Fruit fly (Drosophila melanogaster) S2 (cell line): ENCODE results near the gene mv.

ENCODE experiments used
- CG8478 ChIP-seq: fragments of >200 bp; optimal IDR thresholded peaks from 2 replicates; lab custom pipeline; 2018
- CTCF ChIP-seq, 2 experiments: fragments of >200 bp; optimal IDR thresholded peaks; 2 replicates each; lab custom pipeline; 2018

Gene mv

DNA sequence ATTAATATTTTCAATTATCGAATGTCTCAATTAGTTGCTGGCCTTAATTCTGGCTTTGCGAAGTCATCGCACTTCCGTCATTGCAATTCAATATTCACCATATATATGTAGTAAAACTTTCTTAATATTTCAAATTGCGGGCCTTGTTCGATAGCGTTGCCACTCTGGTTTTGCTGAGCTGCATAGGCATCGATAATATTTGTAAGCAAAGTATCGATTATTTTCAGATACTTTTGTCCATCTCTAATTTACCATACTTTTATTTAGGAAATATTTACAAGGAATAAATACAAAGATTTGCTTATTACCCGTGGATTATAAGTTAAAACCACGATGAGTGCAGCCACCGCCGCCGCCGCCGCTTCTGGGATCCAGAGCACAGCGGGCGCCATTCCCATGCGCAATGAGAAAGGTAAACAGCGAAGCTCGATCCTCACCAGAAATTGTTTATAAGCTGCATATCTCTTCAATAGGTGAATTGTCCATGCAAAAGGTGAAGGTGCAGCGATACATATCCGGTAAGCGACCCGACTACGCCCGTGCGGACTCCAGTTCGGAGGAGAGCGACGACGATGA lies 23.0 kb downstream of the mv start, which contains the start of gene Mfap1:
Gene Mfap1 (plus strand): TSS at position 226 of the 576 bp plus-strand sequence.
- TF ChIP-seq CG8478 (lab: Kevin White, UChicago) (no peak), CTCF (optimal IDR thresholded peaks at IDR 0.05; lab: Kevin White, UChicago) (no peak)

DNA sequence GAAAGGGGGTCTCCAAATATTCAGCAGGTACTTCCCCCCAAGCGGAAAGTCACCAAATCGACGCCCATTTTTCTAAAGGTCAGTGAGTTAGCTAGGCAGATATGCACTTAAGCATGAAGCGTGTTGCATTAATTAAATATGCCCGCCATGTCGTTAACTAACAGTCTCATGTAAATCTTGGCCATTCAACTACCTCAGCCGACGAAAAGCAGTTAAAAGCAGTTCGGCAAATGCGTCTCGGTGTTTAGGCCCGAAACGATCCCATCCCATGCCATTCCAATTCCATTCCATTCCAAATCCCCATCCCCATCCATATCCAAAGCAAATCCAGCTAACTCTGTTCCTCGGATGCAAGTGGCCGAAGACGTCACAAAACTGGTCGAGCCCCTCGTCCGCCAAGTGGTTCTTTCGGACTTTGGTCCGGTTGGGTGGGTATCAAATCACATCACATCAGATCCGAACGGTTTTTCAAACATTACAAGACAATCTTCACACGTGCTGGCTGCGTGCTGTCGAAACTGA lies 23.9 kb downstream of the mv start:
- TF ChIP-seq CTCF (optimal IDR thresholded peaks at IDR 0.05; lab: Kevin White, UChicago) (no peak), CG8478 (lab: Kevin White, UChicago) (no peak)

dm6 chr3L:1938767-1939166 lies 25.2 kb downstream of the mv start, which contains the start of the genes CG46523 and CG5687:
TSS of gene CG46523 (minus strand) at chr3L:1939103.
TSS of gene CG5687 (minus strand) at chr3L:1939103.
- TF ChIP-seq CG8478 (lab: Kevin White, UChicago) (no peak), CTCF (optimal IDR thresholded peaks at IDR 0.05; lab: Kevin White, UChicago) (no peak)

DNA sequence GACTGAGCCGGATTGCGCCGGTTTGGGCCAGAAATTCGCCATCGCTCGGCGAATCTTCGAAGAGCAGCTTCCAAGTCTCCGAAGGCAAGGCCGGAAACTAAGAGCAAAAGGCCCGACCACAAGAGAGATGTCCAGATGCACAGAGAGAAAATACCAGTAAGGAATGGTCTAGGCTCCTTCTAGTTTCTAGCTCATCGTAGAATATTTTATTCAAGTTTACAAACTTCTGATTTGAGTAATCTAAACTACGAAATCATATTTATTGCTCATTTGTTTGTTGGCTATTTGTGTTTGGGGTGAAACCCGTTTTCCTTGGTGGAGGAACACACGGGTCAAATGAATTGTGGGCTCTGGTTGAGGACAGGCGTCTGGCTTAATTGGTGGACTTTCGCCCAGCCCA lies 26.5 kb downstream of the mv start:
- TF ChIP-seq CTCF (optimal IDR thresholded peaks at IDR 0.05; lab: Kevin White, UChicago), result no peak
- no peak for TF ChIP-seq CG8478 (lab: Kevin White, UChicago)

DNA sequence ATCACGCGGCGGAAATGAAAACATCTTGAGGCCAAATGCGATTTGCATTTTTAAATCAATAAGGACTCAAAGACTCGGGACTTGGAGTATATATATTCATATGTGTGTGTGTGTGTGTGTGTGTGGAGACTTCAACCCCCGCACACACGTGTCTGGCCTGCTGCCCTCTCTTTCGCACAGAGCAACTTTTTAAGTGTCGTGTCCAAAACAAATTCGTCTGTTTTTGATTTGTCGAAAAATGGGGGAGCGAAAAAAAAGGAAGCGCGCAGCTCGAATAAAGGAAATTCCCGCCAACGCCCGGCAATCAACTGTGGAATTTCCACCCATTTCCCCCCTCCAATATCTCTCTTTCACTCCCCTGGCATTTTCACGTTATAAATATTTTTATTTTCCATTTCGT lies 35.0 kb downstream of the mv start:
- TF ChIP-seq CTCF (optimal IDR thresholded peaks at IDR 0.05; lab: Kevin White, UChicago) (no peak), CG8478 (lab: Kevin White, UChicago) (no peak)

dm6 chr3L:1920943-1921342 lies 43.0 kb downstream of the mv start, which contains the start of gene Dbx:
TSS of gene Dbx (plus strand) at chr3L:1921307.
- TF ChIP-seq CTCF (optimal IDR thresholded peaks at IDR 0.05; lab: Kevin White, UChicago) (no peak), CG8478 (lab: Kevin White, UChicago) (no peak)

DNA sequence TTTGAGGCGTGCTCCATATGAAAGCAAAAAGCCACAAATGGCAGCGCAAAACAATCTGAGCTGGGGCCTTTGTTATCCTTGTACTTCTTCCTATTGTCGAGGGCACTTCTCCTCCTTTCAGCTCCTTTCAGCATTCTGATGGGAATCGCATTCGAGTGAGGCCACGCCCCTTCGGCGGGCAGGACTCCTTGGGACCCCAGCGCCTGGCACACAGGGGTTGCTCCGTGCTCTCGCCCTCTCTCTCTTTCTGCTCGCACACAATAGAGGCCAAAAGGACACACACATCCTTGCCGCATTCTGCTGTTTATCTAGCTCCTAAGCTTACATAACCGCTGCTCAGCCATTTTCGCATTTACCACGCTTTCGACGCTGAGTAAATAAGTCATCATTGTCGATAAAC lies 43.9 kb downstream of the mv start:
- TF ChIP-seq CTCF (optimal IDR thresholded peaks at IDR 0.05; lab: Kevin White, UChicago), result no peak
- no peak for TF ChIP-seq CG8478 (lab: Kevin White, UChicago)

- no peak for TF ChIP-seq CTCF (optimal IDR thresholded peaks at IDR 0.05; lab: Kevin White, UChicago)
These were observed 47.4 kb downstream of the mv start for dm6 chr3L:1916617-1917016.

- no peak for TF ChIP-seq CTCF (optimal IDR thresholded peaks at IDR 0.05; lab: Kevin White, UChicago)
- TF ChIP-seq CG8478 (lab: Kevin White, UChicago), result no peak
These were observed 49.3 kb downstream of the mv start for dm6 chr3L:1914668-1915067.

- TF ChIP-seq CG8478 (lab: Kevin White, UChicago) (no peak), CTCF (optimal IDR thresholded peaks at IDR 0.05; lab: Kevin White, UChicago) (no peak)
These were observed 53.9 kb downstream of the mv start, which contains the start of gene dsb for dm6 chr3L:1910107-1910506. TSS of gene dsb (minus strand) at chr3L:1910197.

dm6 chr3L:1909000-1909399 lies 55.0 kb downstream of the mv start:
- no peak for TF ChIP-seq CTCF (optimal IDR thresholded peaks at IDR 0.05; lab: Kevin White, UChicago)
- TF ChIP-seq CG8478 (lab: Kevin White, UChicago), result no peak

- TF ChIP-seq CG8478 (lab: Kevin White, UChicago), result no peak
- TF ChIP-seq CTCF (optimal IDR thresholded peaks at IDR 0.05; lab: Kevin White, UChicago), result no peak
These were observed 57.8 kb downstream of the mv start for dm6 chr3L:1906208-1906607.

DNA sequence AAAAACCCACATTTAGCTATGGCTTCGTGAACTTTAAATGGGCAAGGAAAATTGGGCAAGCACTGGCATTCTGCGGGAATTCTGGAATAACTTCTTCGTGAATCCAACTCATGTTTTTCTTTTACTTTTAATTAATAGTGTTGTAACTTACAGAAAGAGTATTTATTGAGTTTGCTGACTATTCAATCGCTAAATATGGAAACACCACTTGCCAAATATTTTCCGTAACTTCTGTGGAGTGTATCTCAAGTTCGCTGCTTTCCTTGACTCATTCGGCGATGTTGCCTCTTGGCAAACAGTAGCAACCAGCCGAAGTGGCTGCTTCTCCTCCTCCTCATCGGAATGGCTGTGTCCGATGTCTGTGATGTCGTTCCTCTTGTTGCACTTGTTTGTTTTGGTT lies 58.7 kb downstream of the mv start:
- TF ChIP-seq CG8478 (lab: Kevin White, UChicago) (no peak), CTCF (optimal IDR thresholded peaks at IDR 0.05; lab: Kevin White, UChicago) (no peak)

DNA sequence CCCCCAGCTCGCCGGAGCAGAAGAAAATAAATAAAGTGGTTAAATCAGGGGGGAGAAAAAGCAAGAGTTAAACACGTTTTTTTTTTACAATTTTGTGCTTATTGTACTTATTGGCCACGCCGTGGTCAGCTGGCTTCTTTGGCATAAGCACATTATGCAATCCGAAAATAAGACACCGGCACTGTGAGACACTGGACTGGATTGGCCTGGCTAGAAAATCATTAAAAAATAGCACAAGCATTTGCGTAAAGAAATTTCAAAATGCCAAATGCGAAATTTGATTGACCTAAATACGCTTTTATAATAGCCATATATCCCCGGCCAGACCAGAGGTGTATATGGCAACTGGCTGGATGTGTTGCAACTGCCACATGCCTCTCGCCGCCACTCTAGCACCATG lies 59.5 kb downstream of the mv start:
- TF ChIP-seq CTCF (optimal IDR thresholded peaks at IDR 0.05; lab: Kevin White, UChicago), result no peak
- no peak for TF ChIP-seq CG8478 (lab: Kevin White, UChicago)

dm6 chr3L:1900633-1901032 lies 63.3 kb downstream of the mv start:
- no peak for TF ChIP-seq CTCF (optimal IDR thresholded peaks at IDR 0.05; lab: Kevin White, UChicago)
